Worm (Caenorhabditis elegans): Measurements from ENCODE around the gene K03H9.3.

- TF ChIP-seq him-1 (tag; optimal IDR thresholded peaks at IDR 0.05) (no peak), dao-5 (tag; optimal IDR thresholded peaks at IDR 0.05) (no peak), W03F9.2 (tag; optimal IDR thresholded peaks at IDR 0.05) (peak; percentile 17)
Measured at ce11 chrII:6453341-6453806, 30.5 kb downstream of the K03H9.3 start, which contains the start of gene atg-16.2.
